Worm (Caenorhabditis elegans): ENCODE data around the gene T13C5.7.

DNA sequence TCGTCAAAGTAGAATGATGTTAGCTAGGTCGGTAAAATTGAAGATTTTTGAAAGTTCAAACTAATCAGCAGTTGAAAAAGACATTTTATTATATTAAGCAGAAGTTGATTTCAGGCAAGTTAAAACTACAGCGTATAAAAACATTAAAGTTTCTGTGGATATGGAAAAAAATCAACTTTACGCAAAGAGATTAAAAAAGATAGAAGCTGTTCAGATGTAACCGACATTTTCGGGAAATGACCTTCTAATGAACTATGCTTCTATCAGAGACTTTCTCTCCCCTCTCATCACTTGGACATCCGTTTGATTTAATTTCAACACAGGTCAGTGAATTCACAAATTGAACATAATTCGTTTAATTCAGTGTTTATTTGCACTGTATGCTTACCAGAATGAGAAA is at the start of gene T13C5.7:
- TF ChIP-seq ceh-13 (GFP tag; optimal IDR thresholded peaks at IDR 0.05) (no peak), flt-1 (GFP tag; IDR thresholded peaks at IDR 0.05) (no peak), ama-1 (optimal IDR thresholded peaks at IDR 0.05) (no peak), hnd-1 (tag; optimal IDR thresholded peaks at IDR 0.05) (no peak), F13C5.2 (tag; optimal IDR thresholded peaks at IDR 0.05) (no peak), tbx-37 (GFP tag; conservative IDR thresholded peaks at IDR 0.05) (no peak), B0310.2 (tag; optimal IDR thresholded peaks at IDR 0.05) (no peak), scrt-1 (GFP tag; IDR thresholded peaks at IDR 0.05) (no peak)

All from whole organism, early embryonic.